Fruit fly (Drosophila melanogaster): ENCODE data around the gene CG14864.
A peak's percentile ranks its signal among the peaks of the same experiment; 100 is the strongest.

The CG14864 gene

DNA sequence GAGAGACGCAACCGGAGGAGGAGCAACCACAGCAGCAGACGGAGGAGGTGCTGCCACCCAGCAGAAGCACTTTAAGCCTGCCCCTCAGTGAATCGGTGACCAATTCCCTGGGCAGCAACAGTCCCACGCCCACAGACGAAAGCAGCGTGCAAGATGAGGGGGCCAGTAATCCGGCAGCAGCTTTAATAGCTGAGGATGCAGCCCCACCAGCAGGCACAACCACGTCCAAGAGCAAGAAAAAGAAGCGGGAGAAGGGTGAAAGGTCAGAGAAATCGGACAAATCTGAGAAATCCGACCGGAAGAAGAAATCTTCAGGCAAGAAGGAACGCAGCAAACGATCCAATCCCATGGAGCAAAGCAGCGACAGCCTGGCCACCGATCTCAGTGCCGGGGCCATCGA, 20.5 kb upstream of the CG14864 start:
- TF ChIP-seq CG17612 (GFP tag; IDR thresholded peaks at IDR 0.05), result no peak
- TF ChIP-seq gcm (GFP tag; optimal IDR thresholded peaks at IDR 0.05), result no peak
- no peak for TF ChIP-seq sisA (GFP tag; IDR thresholded peaks at IDR 0.05)
- TF ChIP-seq Med (GFP tag), result peak; percentile 26
- peak; percentile 91 for TF ChIP-seq Ets65A (GFP tag)

DNA sequence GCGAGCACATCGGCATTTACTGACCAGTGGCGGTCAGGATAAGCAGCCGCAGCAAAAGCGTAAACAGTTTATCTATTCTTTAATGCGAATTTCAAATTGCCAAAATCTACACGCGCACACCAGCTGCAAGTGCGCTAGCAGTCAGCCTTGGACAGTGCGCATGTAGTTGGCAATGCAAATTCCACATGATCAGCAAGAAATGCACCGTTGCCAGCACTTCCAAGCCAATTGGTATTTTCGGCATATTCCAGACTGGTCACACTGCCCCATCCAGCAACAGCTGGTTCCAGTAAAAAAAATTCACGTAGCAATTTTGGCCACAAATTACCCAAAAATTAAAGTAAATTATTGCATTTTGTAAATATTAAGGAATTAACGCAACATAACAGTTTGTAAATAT, 19.4 kb upstream of the CG14864 start:
- peak; percentile 93 for TF ChIP-seq CG17186 (GFP tag; optimal IDR thresholded peaks at IDR 0.05)
- TF ChIP-seq psq (GFP tag; optimal IDR thresholded peaks at IDR 0.05), result no peak
- TF ChIP-seq NFAT (GFP tag; IDR thresholded peaks at IDR 0.05), result no peak
- TF ChIP-seq CG4282 (GFP tag; optimal IDR thresholded peaks at IDR 0.05), result peak; percentile 46
- TF ChIP-seq caup (GFP tag; optimal IDR thresholded peaks at IDR 0.05; ENCODE audit: severe bottlenecking), result no peak
- TF ChIP-seq CG8359 (GFP tag; optimal IDR thresholded peaks at IDR 0.05; ENCODE audit: borderline replicate concordance), result no peak
- peak; percentile 45 for TF ChIP-seq chn (GFP tag; optimal IDR thresholded peaks at IDR 0.05)
- TF ChIP-seq CG7987 (GFP tag; optimal IDR thresholded peaks at IDR 0.05), result peak; percentile 35
- no peak for TF ChIP-seq gcm (GFP tag; optimal IDR thresholded peaks at IDR 0.05)
- peak; percentile 65 for TF ChIP-seq CG8478 (optimal IDR thresholded peaks at IDR 0.05)
- peak; percentile 24 for TF ChIP-seq Hsf (GFP tag; optimal IDR thresholded peaks at IDR 0.05)
- TF ChIP-seq fd3F (GFP tag; optimal IDR thresholded peaks at IDR 0.05), result no peak
- TF ChIP-seq CG6254 (GFP tag; optimal IDR thresholded peaks at IDR 0.05), result no peak
- peak; percentile 54 for TF ChIP-seq CG10267 (tag; optimal IDR thresholded peaks at IDR 0.05)
- no peak for TF ChIP-seq Hr78 (GFP tag; optimal IDR thresholded peaks at IDR 0.05)
- peak; percentile 42 for TF ChIP-seq kay (GFP tag; optimal IDR thresholded peaks at IDR 0.05)
- TF ChIP-seq bigmax (GFP tag; optimal IDR thresholded peaks at IDR 0.05), result no peak
- no peak for TF ChIP-seq CG9876 (GFP tag; optimal IDR thresholded peaks at IDR 0.05)
- TF ChIP-seq Meics (GFP tag; optimal IDR thresholded peaks at IDR 0.05), result no peak
- TF ChIP-seq HLH4C (GFP tag; IDR thresholded peaks at IDR 0.05; ENCODE audit: partially characterized antibody), result no peak
- TF ChIP-seq klu (GFP tag; IDR thresholded peaks at IDR 0.05), result no peak
- peak; percentile 0 for TF ChIP-seq CG13424 (tag; optimal IDR thresholded peaks at IDR 0.05)
- TF ChIP-seq CG3838 (GFP tag; optimal IDR thresholded peaks at IDR 0.05), result no peak
- TF ChIP-seq zen (tag; optimal IDR thresholded peaks at IDR 0.05), result peak; percentile 43
- TF ChIP-seq CG9609 (GFP tag; optimal IDR thresholded peaks at IDR 0.05), result peak; percentile 12
- peak; percentile 88 for TF ChIP-seq Lhr (GFP tag; optimal IDR thresholded peaks at IDR 0.05)
- TF ChIP-seq CG10431 (GFP tag; optimal IDR thresholded peaks at IDR 0.05), result no peak
- TF ChIP-seq Abd-B (GFP tag; optimal IDR thresholded peaks at IDR 0.05), result peak; percentile 64
- peak; percentile 75 for TF ChIP-seq Ets97D (GFP tag; optimal IDR thresholded peaks at IDR 0.05)
- TF ChIP-seq CG10979 (tag; optimal IDR thresholded peaks at IDR 0.05), result no peak
- no peak for TF ChIP-seq HLH3B (GFP tag; IDR thresholded peaks at IDR 0.05)
- peak; percentile 68 for TF ChIP-seq Sry-δ (GFP tag; optimal IDR thresholded peaks at IDR 0.05)
- TF ChIP-seq Hand (GFP tag; optimal IDR thresholded peaks at IDR 0.05), result no peak
- TF ChIP-seq sens (GFP tag), result peak; percentile 64
- TF ChIP-seq phol (tag; optimal IDR thresholded peaks at IDR 0.05), result peak; percentile 55
- TF ChIP-seq unc-4 (GFP tag; IDR thresholded peaks at IDR 0.05; ENCODE audit: partially characterized antibody), result no peak
- peak; percentile 83 for TF ChIP-seq Dp (GFP tag; optimal IDR thresholded peaks at IDR 0.05)
- peak; percentile 77 for TF ChIP-seq CG4617 (GFP tag; optimal IDR thresholded peaks at IDR 0.05; ENCODE audit: borderline replicate concordance)
- TF ChIP-seq hkb (optimal IDR thresholded peaks at IDR 0.05), result peak; percentile 8
- TF ChIP-seq hkb (GFP tag; IDR thresholded peaks at IDR 0.05), result no peak
- TF ChIP-seq CG33213 (GFP tag; optimal IDR thresholded peaks at IDR 0.05), result peak; percentile 85
- TF ChIP-seq CG5180 (GFP tag; optimal IDR thresholded peaks at IDR 0.05), result no peak
- TF ChIP-seq dmrt11E (tag; optimal IDR thresholded peaks at IDR 0.05), result peak; percentile 11
- peak; percentile 88 for TF ChIP-seq Elba2 (GFP tag; optimal IDR thresholded peaks at IDR 0.05)
- TF ChIP-seq her (GFP tag; optimal IDR thresholded peaks at IDR 0.05), result peak; percentile 49

Measured in whole organism, embryonic.